Fruit fly (Drosophila melanogaster): ENCODE results near the gene CG9536.
A peak's percentile ranks its signal among the peaks of the same experiment; 100 is the strongest.

Gene CG9536

dm6 chr2L:6461497-6461896, 15.3 kb downstream of the CG9536 start (continued):
- no peak for TF ChIP-seq CG9437 (GFP tag; optimal IDR thresholded peaks at IDR 0.05)
- no peak for TF ChIP-seq ind (GFP tag; optimal IDR thresholded peaks at IDR 0.05)
- TF ChIP-seq Nf-YA (GFP tag; IDR thresholded peaks at IDR 0.05) = 0 out of 2 replicates have a peak, but pooled peaks have one; percentile 16
- no peak for TF ChIP-seq Hr78 (GFP tag; optimal IDR thresholded peaks at IDR 0.05)
- TF ChIP-seq CG11696 (GFP tag; IDR thresholded peaks at IDR 0.05) = peak; percentile 55; the same call in 1 of the 2 replicates
- no peak for TF ChIP-seq hkb (optimal IDR thresholded peaks at IDR 0.05)
- peak; percentile 35; the same call in 1 of the 2 replicates for TF ChIP-seq hkb (GFP tag; IDR thresholded peaks at IDR 0.05)
- TF ChIP-seq CG10321 (GFP tag; IDR thresholded peaks at IDR 0.05) = no peak
- TF ChIP-seq CG18764 (GFP tag; optimal IDR thresholded peaks at IDR 0.05) = no peak
- TF ChIP-seq Asciz (GFP tag; optimal IDR thresholded peaks at IDR 0.05) = peak; percentile 73
- no peak for TF ChIP-seq Bteb2 (GFP tag; optimal IDR thresholded peaks at IDR 0.05)
- no peak for TF ChIP-seq CG17829 (tag; optimal IDR thresholded peaks at IDR 0.05)
- TF ChIP-seq klu (GFP tag; IDR thresholded peaks at IDR 0.05) = no peak
- no peak for TF ChIP-seq CG34376 (GFP tag; optimal IDR thresholded peaks at IDR 0.05)
- TF ChIP-seq Fer1 (GFP tag; optimal IDR thresholded peaks at IDR 0.05) = peak; percentile 52
- peak; percentile 52 for TF ChIP-seq lbe (GFP tag; optimal IDR thresholded peaks at IDR 0.05)
- TF ChIP-seq CG14710 (tag; optimal IDR thresholded peaks at IDR 0.05) = peak; percentile 1
- TF ChIP-seq ac (GFP tag; optimal IDR thresholded peaks at IDR 0.05) = no peak
- no peak for TF ChIP-seq croc (GFP tag; conservative IDR thresholded peaks at IDR 0.05)
- no peak for TF ChIP-seq B-H2 (GFP tag; optimal IDR thresholded peaks at IDR 0.05)
- TF ChIP-seq run (tag; optimal IDR thresholded peaks at IDR 0.05) = peak; percentile 3
- 0 out of 2 replicates have a peak, but pooled peaks have one; percentile 6 for TF ChIP-seq sisA (GFP tag; IDR thresholded peaks at IDR 0.05)
- TF ChIP-seq esg (GFP tag; conservative IDR thresholded peaks at IDR 0.05) = no peak
- no peak for TF ChIP-seq CG17186 (GFP tag; optimal IDR thresholded peaks at IDR 0.05)
- peak; percentile 71 for TF ChIP-seq CG2875 (GFP tag; optimal IDR thresholded peaks at IDR 0.05)
- TF ChIP-seq NfI (GFP tag; optimal IDR thresholded peaks at IDR 0.05) = no peak
- no peak for TF ChIP-seq D19B (GFP tag; optimal IDR thresholded peaks at IDR 0.05)
- no peak for TF ChIP-seq jumu (GFP tag; optimal IDR thresholded peaks at IDR 0.05)
- peak; percentile 67; the same call in 2 of the 3 replicates for TF ChIP-seq ci (GFP tag; IDR thresholded peaks at IDR 0.05)
- peak; percentile 2 for TF ChIP-seq CG11723 (GFP tag; optimal IDR thresholded peaks at IDR 0.05)
- TF ChIP-seq MTF-1 (GFP tag; optimal IDR thresholded peaks at IDR 0.05; ENCODE audit: borderline replicate concordance) = peak; percentile 50
- TF ChIP-seq trh (GFP tag; optimal IDR thresholded peaks at IDR 0.05) = no peak
- TF ChIP-seq NC2β (GFP tag; optimal IDR thresholded peaks at IDR 0.05) = no peak
- TF ChIP-seq grn (GFP tag; optimal IDR thresholded peaks at IDR 0.05) = no peak
- TF ChIP-seq cg (GFP tag; optimal IDR thresholded peaks at IDR 0.05) = no peak
- TF ChIP-seq CG7963 (GFP tag; IDR thresholded peaks at IDR 0.05; ENCODE audit: partially characterized antibody) = no peak
- no peak for TF ChIP-seq disco-r (GFP tag; optimal IDR thresholded peaks at IDR 0.05)
- no peak for TF ChIP-seq CG3065 (GFP tag; optimal IDR thresholded peaks at IDR 0.05)
- no peak for TF ChIP-seq HLH3B (GFP tag; IDR thresholded peaks at IDR 0.05)
- peak; percentile 42 for TF ChIP-seq CG18599 (GFP tag; optimal IDR thresholded peaks at IDR 0.05)
- TF ChIP-seq CG12219 (GFP tag; optimal IDR thresholded peaks at IDR 0.05) = peak; percentile 56
- no peak for TF ChIP-seq Dip3 (GFP tag; optimal IDR thresholded peaks at IDR 0.05)
- peak; percentile 55 for TF ChIP-seq CG4707 (GFP tag; optimal IDR thresholded peaks at IDR 0.05)
- no peak for TF ChIP-seq MESR4 (GFP tag; optimal IDR thresholded peaks at IDR 0.05)
- TF ChIP-seq usp (GFP tag; optimal IDR thresholded peaks at IDR 0.05) = no peak
- TF ChIP-seq CG9817 (tag; optimal IDR thresholded peaks at IDR 0.05) = peak; percentile 0
- no peak for TF ChIP-seq CG31388 (GFP tag; optimal IDR thresholded peaks at IDR 0.05)
- no peak for TF ChIP-seq inv (GFP tag; IDR thresholded peaks at IDR 0.05; ENCODE audit: partially characterized antibody)
- TF ChIP-seq bigmax (GFP tag; optimal IDR thresholded peaks at IDR 0.05) = no peak
- no peak for TF ChIP-seq CG1792 (GFP tag; optimal IDR thresholded peaks at IDR 0.05)
- no peak for TF ChIP-seq CG16779 (GFP tag; IDR thresholded peaks at IDR 0.05)
